Worm (Caenorhabditis elegans) whole organism, L1 larva: ENCODE data around the gene C16C8.22.

Experiments
- C16A3.4 ChIP-seq: fragments of 150-350 bp; optimal IDR thresholded peaks from 2 replicates; lab custom pipeline; 2014; ENCODE audit warnings: missing biosample characterization, missing genetic modification characterization
- C34B4.2 ChIP-seq: sonication (generic microtip); optimal IDR thresholded peaks from 2 replicates; lab custom pipeline; 2017; ENCODE audit warnings: mild to moderate bottlenecking, missing genetic modification characterization, missing compliant biosample characterization
- Y116A8C.19 ChIP-seq: sonication (generic microtip); optimal IDR thresholded peaks from 2 replicates; lab custom pipeline; 2016; ENCODE audit warnings: missing compliant biosample characterization, missing genetic modification characterization, borderline replicate concordance
- ceh-63 ChIP-seq: fragments of 200-800 bp; sonication (Bioruptor generic); optimal IDR thresholded peaks from 2 replicates; lab custom pipeline; 2018; ENCODE audit warnings: mild to moderate bottlenecking, missing genetic modification characterization, missing compliant biosample characterization
- ceh-8 ChIP-seq: fragments of 200-800 bp; sonication (Bioruptor generic); optimal IDR thresholded peaks from 2 replicates; lab custom pipeline; 2018; ENCODE audit warnings: mild to moderate bottlenecking, missing genetic modification characterization, moderate library complexity, missing compliant biosample characterization
- ceh-82 ChIP-seq, 3 experiments: fragments of 150-350 bp in 1 of 3; sonication (generic microtip) in 2 of 3; optimal IDR thresholded peaks; 2 replicates each; lab custom pipeline; 2014 to 2017; ENCODE audit warnings: missing biosample characterization in 3 of 3, missing genetic modification characterization in 3 of 3
- ces-1 ChIP-seq: fragments of 150-350 bp; optimal IDR thresholded peaks from 2 replicates; lab custom pipeline; 2014; ENCODE audit warnings: missing biosample characterization, missing genetic modification reagents, missing genetic modification characterization
- dpl-1 ChIP-seq, 3 experiments: fragments of 150-350 bp in 2 of 3; sonication (generic microtip) in 1 of 3; optimal IDR thresholded peaks; 2 replicates each; lab custom pipeline; 2014 to 2017; ENCODE audit warnings: missing biosample characterization in 3 of 3, missing genetic modification characterization in 3 of 3, missing genetic modification reagents in 3 of 3
- dsc-1 ChIP-seq: sonication (generic microtip); optimal IDR thresholded peaks from 2 replicates; lab custom pipeline; 2016; ENCODE audit warnings: mild to moderate bottlenecking, missing genetic modification characterization, missing compliant biosample characterization
- efl-1 ChIP-seq, 4 experiments: fragments of 150-350 bp; optimal IDR thresholded peaks in 3 of 4; peaks in 1 of 4; 1 replicate in 1 of 4; 2 replicates in 3 of 4; lab custom pipeline; 2014; ENCODE audit warnings: missing biosample characterization in 2 of 4, missing genetic modification characterization in 2 of 4, missing genetic modification reagents in 2 of 4
- egl-13 ChIP-seq: sonication (generic microtip); optimal IDR thresholded peaks from 2 replicates; lab custom pipeline; 2016; ENCODE audit warnings: missing genotype, missing genetic modification reagents, missing genetic modification characterization, missing compliant biosample characterization
- ets-5 ChIP-seq: fragments of 200-800 bp; sonication (Bioruptor generic); IDR thresholded peaks from 2 replicates; pipeline ENCODE4 v1.3.6; 2022; ENCODE audit warnings: missing genetic modification characterization, missing compliant biosample characterization
- fkh-4 ChIP-seq: sonication (generic microtip); optimal IDR thresholded peaks from 2 replicates; lab custom pipeline; 2016; ENCODE audit warnings: missing compliant biosample characterization, missing genetic modification characterization, borderline replicate concordance
- fkh-8 ChIP-seq: sonication (generic microtip); optimal IDR thresholded peaks from 2 replicates; lab custom pipeline; 2016; ENCODE audit warnings: mild to moderate bottlenecking, missing genetic modification characterization, missing compliant biosample characterization
- fos-1 ChIP-seq: fragments of 150-350 bp; optimal IDR thresholded peaks from 2 replicates; lab custom pipeline; 2014; ENCODE audit warnings: missing biosample characterization, missing genetic modification characterization
- hlh-17 ChIP-seq: fragments of 200-800 bp; sonication (Bioruptor generic); optimal IDR thresholded peaks from 2 replicates; lab custom pipeline; 2018; ENCODE audit warnings: missing genetic modification characterization, mild to moderate bottlenecking, missing compliant biosample characterization, moderate library complexity, borderline replicate concordance
- hlh-4 ChIP-seq: sonication (generic microtip); optimal IDR thresholded peaks from 2 replicates; lab custom pipeline; 2016; ENCODE audit warnings: mild to moderate bottlenecking, missing genetic modification characterization, missing compliant biosample characterization
- isw-1 ChIP-seq: fragments of 200-800 bp; sonication (Bioruptor generic); IDR thresholded peaks from 2 replicates; pipeline ENCODE4 v1.3.6; 2022; ENCODE audit warnings: missing genetic modification characterization, missing compliant biosample characterization
- jun-1 ChIP-seq: fragments of 150-350 bp; optimal IDR thresholded peaks from 2 replicates; lab custom pipeline; 2014; ENCODE audit warnings: missing biosample characterization, missing genetic modification reagents, missing genetic modification characterization
- lin-14 ChIP-seq: fragments of 200-800 bp; sonication (Bioruptor generic); optimal IDR thresholded peaks from 2 replicates; lab custom pipeline; 2018; ENCODE audit warnings: mild to moderate bottlenecking, missing genetic modification characterization, moderate library complexity, missing compliant biosample characterization
- lin-35 ChIP-seq, 2 experiments: fragments of 150-350 bp; optimal IDR thresholded peaks; 2 replicates each; lab custom pipeline; 2014; ENCODE audit warnings: missing biosample characterization in 2 of 2, missing genetic modification characterization in 2 of 2, missing genetic modification reagents in 2 of 2
- lin-39 ChIP-seq: fragments of 150-350 bp; optimal IDR thresholded peaks from 2 replicates; lab custom pipeline; 2014; ENCODE audit warnings: missing biosample characterization, missing genetic modification reagents, missing genetic modification characterization
- lir-3 ChIP-seq: sonication (generic microtip); optimal IDR thresholded peaks from 2 replicates; lab custom pipeline; 2016; ENCODE audit warnings: mild to moderate bottlenecking, missing genetic modification characterization, moderate library complexity, missing compliant biosample characterization; ENCODE audit not compliant: poor library complexity
- mep-1 ChIP-seq: fragments of 150-350 bp; optimal IDR thresholded peaks from 2 replicates; lab custom pipeline; 2014; ENCODE audit warnings: missing biosample characterization, missing genetic modification characterization
- nhr-12 ChIP-seq: sonication (generic microtip); optimal IDR thresholded peaks from 2 replicates; lab custom pipeline; 2017; ENCODE audit warnings: missing biosample characterization, missing genetic modification characterization
- nhr-20 ChIP-seq: sonication (generic microtip); optimal IDR thresholded peaks from 2 replicates; lab custom pipeline; 2016; ENCODE audit warnings: mild to moderate bottlenecking, missing genetic modification characterization, missing compliant biosample characterization
- nhr-237 ChIP-seq: fragments of 150-350 bp; optimal IDR thresholded peaks from 2 replicates; lab custom pipeline; 2014; ENCODE audit warnings: missing biosample characterization, missing genetic modification characterization
- nhr-47 ChIP-seq: sonication (generic microtip); optimal IDR thresholded peaks from 2 replicates; lab custom pipeline; 2016; ENCODE audit warnings: mild to moderate bottlenecking, missing genetic modification characterization, moderate library complexity, missing compliant biosample characterization
- nhr-90 ChIP-seq: sonication (generic microtip); optimal IDR thresholded peaks from 2 replicates; lab custom pipeline; 2016; ENCODE audit warnings: mild to moderate bottlenecking, missing genetic modification characterization, missing compliant biosample characterization; ENCODE audit not compliant: poor library complexity
- pax-3 ChIP-seq: fragments of 200-800 bp; sonication (Bioruptor generic); optimal IDR thresholded peaks from 2 replicates; lab custom pipeline; 2018; ENCODE audit warnings: mild to moderate bottlenecking, missing genetic modification characterization, moderate library complexity, missing compliant biosample characterization
- pqm-1 ChIP-seq: sonication (generic microtip); optimal IDR thresholded peaks from 3 replicates; lab custom pipeline; 2017; ENCODE audit warnings: missing biosample characterization, missing genetic modification characterization
- rnt-1 ChIP-seq: sonication (generic microtip); optimal IDR thresholded peaks from 2 replicates; lab custom pipeline; 2016; ENCODE audit warnings: mild to moderate bottlenecking, missing genetic modification characterization, moderate library complexity, missing compliant biosample characterization
- skn-1 ChIP-seq: fragments of 150-350 bp; optimal IDR thresholded peaks from 2 replicates; lab custom pipeline; 2014; ENCODE audit warnings: missing biosample characterization, missing genetic modification characterization
- snpc-4 ChIP-seq: fragments of 150-350 bp; optimal IDR thresholded peaks from 2 replicates; lab custom pipeline; 2014; ENCODE audit warnings: missing biosample characterization, missing genetic modification characterization
- snu-23 ChIP-seq: sonication (generic microtip); optimal IDR thresholded peaks from 2 replicates; lab custom pipeline; 2016; ENCODE audit warnings: missing genetic modification characterization, missing compliant biosample characterization
- sox-4 ChIP-seq: sonication (generic microtip); optimal IDR thresholded peaks from 2 replicates; lab custom pipeline; 2016; ENCODE audit warnings: missing genetic modification characterization, missing compliant biosample characterization
- sup-37 ChIP-seq: fragments of 200-800 bp; sonication (Bioruptor generic); optimal IDR thresholded peaks from 2 replicates; lab custom pipeline; 2018; ENCODE audit warnings: mild to moderate bottlenecking, missing genetic modification characterization, missing compliant biosample characterization
- swsn-7 ChIP-seq: sonication (generic microtip); optimal IDR thresholded peaks from 2 replicates; lab custom pipeline; 2016; ENCODE audit warnings: missing genetic modification characterization, missing compliant biosample characterization
- tlp-1 ChIP-seq: fragments of 150-350 bp; optimal IDR thresholded peaks from 2 replicates; lab custom pipeline; 2014; ENCODE audit warnings: missing biosample characterization, missing genetic modification characterization
- unc-130 ChIP-seq: fragments of 150-350 bp; optimal IDR thresholded peaks from 2 replicates; lab custom pipeline; 2017; ENCODE audit warnings: missing biosample characterization, missing genetic modification characterization, inconsistent platforms
- unc-30 ChIP-seq: sonication (generic microtip); optimal IDR thresholded peaks from 2 replicates; lab custom pipeline; 2017; ENCODE audit warnings: missing biosample characterization, missing genetic modification characterization
- unc-86 ChIP-seq: sonication (generic microtip); optimal IDR thresholded peaks from 2 replicates; lab custom pipeline; 2016; ENCODE audit warnings: missing genetic modification characterization, missing compliant biosample characterization
- zag-1 ChIP-seq: fragments of 150-350 bp; optimal IDR thresholded peaks from 2 replicates; lab custom pipeline; 2014; ENCODE audit warnings: missing biosample characterization, missing genetic modification characterization
- zip-4 ChIP-seq: fragments of 200-800 bp; sonication (Bioruptor generic); optimal IDR thresholded peaks from 2 replicates; lab custom pipeline; 2018; ENCODE audit warnings: mild to moderate bottlenecking, missing genetic modification characterization, moderate library complexity, missing compliant biosample characterization
- ztf-4 ChIP-seq: fragments of 150-350 bp; optimal IDR thresholded peaks from 2 replicates; lab custom pipeline; 2014; ENCODE audit warnings: missing biosample characterization, missing genetic modification characterization

Gene C16C8.22

ce11 chrII:3482231-3482630 is 39.2 kb upstream of the C16C8.22 start, which contains the start of gene smu-2 (continued):
- peak; percentile 37 for TF ChIP-seq skn-1 (tag; lab: Kevin White, UChicago)
- peak; percentile 70 for TF ChIP-seq ces-1 (GFP tag; lab: Kevin White, UChicago)
- peak; percentile 87 for TF ChIP-seq lir-3
- peak; percentile 68 for TF ChIP-seq nhr-90 (tag; lab: Kevin White, UChicago)
- TF ChIP-seq lin-39, result peak; percentile 1
- TF ChIP-seq nhr-47 (tag; lab: Kevin White, UChicago), result no peak
- TF ChIP-seq unc-130 (tag; lab: Kevin White, UChicago), result no peak
- peak; percentile 25 for TF ChIP-seq egl-13 (tag; lab: Kevin White, UChicago)
- peak; percentile 50 to 73 (median 64) for TF ChIP-seq dpl-1 (GFP tag; optimal IDR thresholded peaks at IDR 0.05; lab: Kevin White, UChicago)
- no peak for TF ChIP-seq hlh-4 (tag; lab: Kevin White, UChicago)
- no peak for TF ChIP-seq lin-14
- TF ChIP-seq efl-1 (optimal IDR thresholded peaks at IDR 0.05; lab: Kevin White, UChicago), result peak; percentile 71 to 73
- peak; percentile 71 to 96 for TF ChIP-seq efl-1 (GFP tag; optimal IDR thresholded peaks at IDR 0.05 in 1 of 2; lab: Kevin White, UChicago)
- peak; percentile 62 for TF ChIP-seq pax-3 (tag; lab: Kevin White, UChicago)
- TF ChIP-seq nhr-237 (tag; lab: Kevin White, UChicago), result peak; percentile 39
- peak; percentile 49 for TF ChIP-seq unc-86 (tag; lab: Kevin White, UChicago)
- peak; percentile 24 to 81 (median 55) for TF ChIP-seq ceh-82 (tag; optimal IDR thresholded peaks at IDR 0.05; lab: Kevin White, UChicago)
- no peak for TF ChIP-seq dsc-1 (tag; lab: Kevin White, UChicago)
- no peak for TF ChIP-seq zip-4 (GFP tag; lab: Kevin White, UChicago)
- no peak for TF ChIP-seq tlp-1 (tag; lab: Kevin White, UChicago)
- no peak for TF ChIP-seq ztf-4 (tag; lab: Kevin White, UChicago)
- TF ChIP-seq nhr-12, result no peak
- no peak for TF ChIP-seq C34B4.2 (tag; lab: Kevin White, UChicago)
- no peak for TF ChIP-seq hlh-17 (GFP tag; lab: Kevin White, UChicago)
- TF ChIP-seq swsn-7 (tag; lab: Kevin White, UChicago), result no peak
- peak; percentile 51 to 70 for TF ChIP-seq lin-35 (GFP tag; optimal IDR thresholded peaks at IDR 0.05; lab: Kevin White, UChicago)
- no peak for TF ChIP-seq ceh-8
- no peak for TF ChIP-seq unc-30 (tag; lab: Kevin White, UChicago)
- TF ChIP-seq ceh-63 (GFP tag; lab: Kevin White, UChicago), result no peak
- peak; percentile 82 for TF ChIP-seq fkh-4 (tag; lab: Kevin White, UChicago)
- peak; percentile 97 for TF ChIP-seq rnt-1 (tag; lab: Kevin White, UChicago)
- no peak for TF ChIP-seq fos-1
- TF ChIP-seq sox-4 (tag; lab: Kevin White, UChicago), result peak; percentile 66
- peak; percentile 68 for TF ChIP-seq mep-1 (tag; lab: Kevin White, UChicago)
- no peak for TF ChIP-seq ets-5 (GFP tag; lab: Robert Waterston, UW)
- peak; percentile 41 for TF ChIP-seq snpc-4 (tag; lab: Kevin White, UChicago)
- TF ChIP-seq sup-37 (GFP tag; lab: Kevin White, UChicago), result no peak
- TF ChIP-seq snu-23 (GFP tag; lab: Kevin White, UChicago), result no peak
- TF ChIP-seq pqm-1, result no peak
- TF ChIP-seq Y116A8C.19, result no peak

DNA sequence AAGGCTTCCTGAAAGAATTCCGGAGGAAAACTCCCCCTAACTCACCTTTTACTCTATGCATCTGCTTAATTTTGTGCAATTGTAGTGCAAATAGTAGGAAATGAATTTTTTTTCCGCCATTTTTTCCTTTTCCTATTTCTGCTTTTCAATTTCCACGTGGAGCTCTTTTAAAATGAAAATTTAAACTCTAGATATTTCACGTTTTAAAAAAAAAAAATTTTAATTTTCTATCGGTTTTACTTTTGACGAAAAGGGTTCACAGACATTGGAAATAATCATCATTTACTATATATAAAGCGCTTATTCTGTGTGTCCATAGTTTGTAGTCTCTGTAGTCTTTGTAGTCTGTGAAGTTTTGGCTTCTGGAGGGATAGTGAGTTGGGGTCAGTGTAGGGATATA is 38.5 kb upstream of the C16C8.22 start, which contains the start of gene Y49F6B.8:
Gene Y49F6B.8, minus strand, starts transcription at position 101 of the 400 bp plus-strand sequence.
- TF ChIP-seq jun-1 (tag; lab: Kevin White, UChicago) (no peak), nhr-20 (no peak), ceh-63 (GFP tag; lab: Kevin White, UChicago) (no peak), isw-1 (GFP tag; lab: Robert Waterston, UW) (no peak), pax-3 (tag; lab: Kevin White, UChicago) (no peak), fkh-8 (tag; lab: Kevin White, UChicago) (no peak), egl-13 (tag; lab: Kevin White, UChicago) (no peak), C16A3.4 (tag; lab: Kevin White, UChicago) (no peak), zag-1 (tag; lab: Kevin White, UChicago) (no peak), pqm-1 (no peak)
- TF ChIP-seq, all 84 proteins: peak for 0
